Fruit fly (Drosophila melanogaster) whole organism: Measurements from ENCODE around the gene CG31533.

ENCODE experiments used
- CG8478 ChIP-seq: fragments of >200 bp; optimal IDR thresholded peaks from 2 replicates; lab custom pipeline; 2018; ENCODE audit warnings: inconsistent platforms
- EcR ChIP-seq, 2 experiments: fragments of >200 bp; optimal IDR thresholded peaks; 2 replicates each; lab custom pipeline; 2017; ENCODE audit warnings: missing biosample characterization in 2 of 2, missing genetic modification characterization in 2 of 2, missing genetic modification reagents in 2 of 2
- psq ChIP-seq: fragments of >200 bp; optimal IDR thresholded peaks from 2 replicates; lab custom pipeline; 2017
- usp ChIP-seq: fragments of >200 bp; optimal IDR thresholded peaks from 2 replicates; lab custom pipeline; 2017; ENCODE audit warnings: missing biosample characterization, missing genetic modification characterization, mixed read lengths

dm6 chr3R:14108158-14108921 is 48.9 kb downstream of the CG31533 start, which contains the start of gene CG12402:
- TF ChIP-seq psq (no peak), usp (no peak), CG8478 (no peak), EcR (GFP tag; optimal IDR thresholded peaks at IDR 0.05; lab: Kevin White, UChicago) (no peak)
